Worm (Caenorhabditis elegans): Measurements from ENCODE around the gene atln-2.

DNA sequence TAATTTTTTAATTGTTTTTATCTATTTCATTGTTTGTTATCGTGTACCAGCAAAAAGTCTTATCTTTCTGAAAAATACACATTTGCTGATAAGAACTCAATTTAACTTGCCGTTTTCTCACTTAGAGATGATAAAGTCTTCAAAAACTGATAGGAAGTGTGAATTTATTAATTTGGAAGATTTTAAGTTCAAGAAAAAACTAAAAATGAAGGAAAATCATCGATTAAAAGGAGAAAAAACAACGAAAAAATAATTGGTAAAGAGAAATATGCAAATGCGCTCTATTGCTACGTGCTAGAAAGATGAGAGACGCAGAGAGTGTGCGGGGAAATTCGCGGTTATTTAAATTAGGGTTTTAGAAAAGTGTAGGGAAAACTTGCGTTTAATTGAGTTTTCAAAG is 22.0 kb upstream of the atln-2 start:
- TF ChIP-seq snu-23 (GFP tag; optimal IDR thresholded peaks at IDR 0.05) (peak; percentile 85), sox-4 (tag; optimal IDR thresholded peaks at IDR 0.05) (no peak), C34B4.2 (tag; optimal IDR thresholded peaks at IDR 0.05) (no peak), jun-1 (tag; optimal IDR thresholded peaks at IDR 0.05) (peak; percentile 59)

Measured in whole organism, L1 larva.